Worm (Caenorhabditis elegans): ENCODE data around the gene F11C1.10.

DNA sequence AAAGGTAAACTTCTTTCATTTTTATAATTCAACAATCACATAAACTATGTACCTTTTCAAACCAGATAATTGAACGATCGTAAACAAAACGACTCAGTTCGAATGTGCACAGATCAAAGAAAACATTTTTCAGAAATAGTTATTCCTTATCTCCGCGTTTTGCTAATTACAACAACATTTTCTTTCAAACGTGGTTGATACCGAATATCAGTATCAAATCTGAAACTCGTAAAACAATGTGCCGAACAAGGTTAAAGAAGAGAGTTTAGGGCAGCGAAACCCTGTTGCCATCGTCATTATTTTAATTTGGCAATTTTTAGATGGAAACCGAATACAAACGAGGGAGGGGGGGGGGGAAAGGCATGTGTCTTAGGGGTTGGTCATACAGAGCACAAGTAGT lies 4.5 kb downstream of the F11C1.10 start, which contains the start of gene scav-4:
- no peak for TF ChIP-seq alr-1 (tag; optimal IDR thresholded peaks at IDR 0.05; ENCODE audit: borderline replicate concordance)
- TF ChIP-seq pqm-1 (tag; optimal IDR thresholded peaks at IDR 0.05), result no peak
- no peak for TF ChIP-seq zag-1 (tag; optimal IDR thresholded peaks at IDR 0.05)
- TF ChIP-seq irx-1 (tag; optimal IDR thresholded peaks at IDR 0.05), result no peak
- TF ChIP-seq ztf-11 (tag; optimal IDR thresholded peaks at IDR 0.05), result no peak
- TF ChIP-seq unc-62 (GFP tag; optimal IDR thresholded peaks at IDR 0.05), result no peak
- TF ChIP-seq snu-23 (GFP tag; optimal IDR thresholded peaks at IDR 0.05), result no peak

Measured in whole organism, L1 larva.